Worm (Caenorhabditis elegans): ENCODE measurements around the gene Y43E12A.3.

DNA sequence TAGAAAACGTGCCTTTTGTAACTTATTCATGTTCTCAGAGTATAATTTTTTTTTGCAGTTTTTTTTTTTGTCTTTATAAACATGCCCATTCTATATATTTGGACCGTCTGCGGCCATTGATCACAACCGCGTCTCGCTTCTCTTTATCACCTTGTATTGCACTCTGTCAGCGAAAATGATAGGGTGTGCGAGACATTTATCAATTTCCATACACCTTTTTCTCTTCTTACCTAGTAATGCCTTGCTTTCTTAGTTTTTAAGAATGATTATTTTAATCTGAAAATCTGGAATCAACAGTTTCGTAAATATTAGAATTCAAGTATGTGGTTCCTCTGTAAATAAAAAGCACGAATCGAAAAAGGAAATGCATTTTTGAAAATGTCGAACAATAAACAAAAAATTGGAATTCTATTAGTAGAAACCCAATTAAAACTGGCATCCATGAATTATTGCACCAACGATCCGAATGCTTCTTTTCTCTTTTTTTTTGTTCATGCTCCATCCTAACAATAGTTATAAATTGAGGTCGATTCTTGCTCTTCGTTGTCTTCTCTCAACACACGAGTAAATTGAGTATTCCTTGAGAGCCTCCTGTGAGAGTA is 49.5 kb downstream of the Y43E12A.3 start:
- TF ChIP-seq skn-1 (tag; optimal IDR thresholded peaks at IDR 0.05): no peak
- no peak for TF ChIP-seq alr-1 (tag; optimal IDR thresholded peaks at IDR 0.05)
- TF ChIP-seq ZK546.5 (tag; optimal IDR thresholded peaks at IDR 0.05): no peak
- TF ChIP-seq dmd-4 (tag; optimal IDR thresholded peaks at IDR 0.05): no peak
- peak; percentile 22 for TF ChIP-seq zag-1 (tag; optimal IDR thresholded peaks at IDR 0.05)
- TF ChIP-seq ceh-82 (tag; optimal IDR thresholded peaks at IDR 0.05): no peak
